Worm (Caenorhabditis elegans): ENCODE results near the gene Y116A8C.465.
A peak's percentile ranks its signal among the peaks of the same experiment; 100 is the strongest.

- peak; percentile 70 for TF ChIP-seq ztf-29 (GFP tag; IDR thresholded peaks at IDR 0.05)
- TF ChIP-seq cog-1 (tag; optimal IDR thresholded peaks at IDR 0.05), result peak; percentile 97
- peak; percentile 89 for TF ChIP-seq flt-1 (GFP tag; IDR thresholded peaks at IDR 0.05)
Measured at ce11 chrIV:17087384-17088099, 22.5 kb downstream of the Y116A8C.465 start, which contains the start of the genes snx-13 and snr-1.
